ENCODE assay signal across 1 worm cellular context in genomic region chrX:5056199-5056598, ce11.
TF ChIP-seq lines count a peak whose summit lies in the region.

No protein-coding gene starts in this region.

TF ChIP-seq in whole organism, late embryonic, 69 proteins besides CTCF, POLR2A, EP300 and RAD21 (continued from another document):
- TF ChIP-seq ets-4 (tag; optimal IDR thresholded peaks at IDR 0.05; lab: Kevin White, UChicago) (peak; percentile 34), pag-3 (tag; optimal IDR thresholded peaks at IDR 0.05; lab: Kevin White, UChicago; ENCODE audit: borderline replicate concordance) (peak; percentile 83), C38D4.7 (GFP tag; optimal IDR thresholded peaks at IDR 0.05; lab: Kevin White, UChicago) (peak; percentile 34), che-1 (tag; optimal IDR thresholded peaks at IDR 0.05; lab: Kevin White, UChicago) (peak; percentile 79), ztf-16 (tag; optimal IDR thresholded peaks at IDR 0.05; lab: Kevin White, UChicago) (peak; percentile 1), C08G9.2 (tag; optimal IDR thresholded peaks at IDR 0.05; lab: Kevin White, UChicago) (peak; percentile 39), lin-11 (tag; optimal IDR thresholded peaks at IDR 0.05; lab: Kevin White, UChicago) (peak; percentile 79)
